Worm (Caenorhabditis elegans) whole organism, early embryonic: ENCODE data around the gene nrx-1.

Source experiments
- B0310.2 ChIP-seq: sonication (generic microtip); optimal IDR thresholded peaks from 2 replicates; lab custom pipeline; 2016; ENCODE audit warnings: mild to moderate bottlenecking, missing genetic modification characterization, missing compliant biosample characterization
- F13C5.2 ChIP-seq: sonication (generic microtip); optimal IDR thresholded peaks from 2 replicates; lab custom pipeline; 2017; ENCODE audit warnings: mild to moderate bottlenecking, missing genetic modification characterization, inconsistent platforms, missing compliant biosample characterization
- aly-1 ChIP-seq: sonication (generic microtip); optimal IDR thresholded peaks from 2 replicates; lab custom pipeline; 2016; ENCODE audit warnings: missing genetic modification characterization, missing compliant biosample characterization
- ama-1 ChIP-seq: fragments of 150-350 bp; optimal IDR thresholded peaks from 2 replicates; lab custom pipeline; 2014
- ceh-13 ChIP-seq: fragments of 200-800 bp; sonication (Bioruptor generic); optimal IDR thresholded peaks from 2 replicates; lab custom pipeline; 2018; ENCODE audit warnings: mild to moderate bottlenecking, missing genetic modification characterization, missing compliant biosample characterization
- ceh-36 ChIP-seq: sonication (generic microtip); optimal IDR thresholded peaks from 2 replicates; lab custom pipeline; 2016; ENCODE audit warnings: missing genetic modification characterization, inconsistent platforms, missing compliant biosample characterization
- ets-7 ChIP-seq: sonication (generic microtip); optimal IDR thresholded peaks from 2 replicates; lab custom pipeline; 2016; ENCODE audit warnings: missing genotype, missing genetic modification characterization, missing compliant biosample characterization
- flt-1 ChIP-seq: fragments of 200-800 bp; sonication (Bioruptor generic); IDR thresholded peaks from 2 replicates; pipeline ENCODE4 v1.3.6; 2022; ENCODE audit warnings: missing genetic modification characterization, missing compliant biosample characterization
- hmbx-1 ChIP-seq: sonication (generic microtip); optimal IDR thresholded peaks from 2 replicates; lab custom pipeline; 2016; ENCODE audit warnings: mild to moderate bottlenecking, missing genetic modification characterization, missing compliant biosample characterization
- hmg-4 ChIP-seq: fragments of 200-800 bp; sonication (Bioruptor generic); optimal IDR thresholded peaks from 2 replicates; lab custom pipeline; 2018; ENCODE audit warnings: mild to moderate bottlenecking, missing genetic modification characterization, missing compliant biosample characterization
- hnd-1 ChIP-seq: sonication (generic microtip); optimal IDR thresholded peaks from 2 replicates; lab custom pipeline; 2016; ENCODE audit warnings: missing genetic modification characterization, missing compliant biosample characterization
- pes-1 ChIP-seq: fragments of 200-800 bp; sonication (Bioruptor generic); IDR thresholded peaks from 2 replicates; pipeline ENCODE4 v1.3.6; 2022; ENCODE audit warnings: missing genetic modification reagents, missing genetic modification characterization, missing compliant biosample characterization
- scrt-1 ChIP-seq: fragments of 200-800 bp; sonication (Bioruptor generic); IDR thresholded peaks from 2 replicates; pipeline ENCODE4 v1.3.6; 2022; ENCODE audit warnings: missing genetic modification characterization, missing compliant biosample characterization
- sea-1 ChIP-seq: fragments of 200-800 bp; sonication (Bioruptor generic); conservative IDR thresholded peaks from 2 replicates; pipeline ENCODE4 v1.3.6; 2022; ENCODE audit warnings: missing genetic modification characterization, missing compliant biosample characterization
- tbx-11 ChIP-seq: fragments of 200-800 bp; sonication (Bioruptor generic); IDR thresholded peaks from 2 replicates; pipeline ENCODE4 v1.3.6; 2022; ENCODE audit warnings: missing genetic modification characterization, missing compliant biosample characterization
- tbx-37 ChIP-seq: fragments of 200-800 bp; sonication (Bioruptor generic); conservative IDR thresholded peaks from 2 replicates; pipeline ENCODE4 v1.3.6; 2022; ENCODE audit warnings: missing genetic modification reagents, missing genetic modification characterization, missing compliant biosample characterization
- tra-4 ChIP-seq: sonication (generic microtip); optimal IDR thresholded peaks from 2 replicates; lab custom pipeline; 2017; ENCODE audit warnings: missing genetic modification characterization, missing compliant biosample characterization

The nrx-1 gene

DNA sequence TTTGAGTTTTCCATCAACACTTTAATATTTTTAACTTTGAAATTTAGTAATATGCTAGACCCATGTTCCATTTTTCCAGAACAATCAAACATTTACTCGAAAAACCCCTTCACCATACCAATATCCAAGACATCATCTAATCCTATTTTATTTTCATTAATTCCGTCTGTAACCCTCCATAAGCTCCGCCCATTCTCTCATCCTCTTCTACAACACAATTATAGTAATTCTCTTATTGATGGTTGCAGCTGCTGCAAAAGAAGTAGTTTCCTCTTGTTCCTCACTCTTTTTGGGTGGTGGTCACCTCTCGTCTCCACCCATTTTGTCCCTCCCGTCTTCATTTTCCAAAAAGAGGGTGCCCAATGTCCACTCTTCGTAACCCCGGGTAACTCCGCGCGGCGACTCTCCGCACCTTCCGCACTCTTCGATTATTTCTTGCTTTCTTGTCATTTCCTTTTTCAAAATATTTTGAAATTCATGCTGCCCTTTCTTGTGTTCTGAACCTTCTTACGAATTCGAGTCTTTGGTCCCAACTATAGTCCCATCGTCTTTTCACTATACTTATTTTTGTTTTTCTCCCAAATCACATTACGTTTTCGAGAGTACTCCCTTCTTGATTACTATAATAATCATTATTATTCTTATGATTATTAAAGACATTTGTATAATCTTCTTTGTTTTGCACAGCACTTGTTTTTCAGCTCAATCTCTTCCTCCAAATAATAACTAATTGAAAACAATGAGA is 55.5 kb downstream of the nrx-1 start, which contains the start of gene F32D8.1:
F32D8.1 (plus strand) TSS at position 695 of the 745 bp plus-strand sequence.
- no peak for TF ChIP-seq hmg-4 (GFP tag; lab: Kevin White, UChicago)
- TF ChIP-seq hnd-1 (tag; lab: Kevin White, UChicago) = no peak
- no peak for TF ChIP-seq ceh-13
- TF ChIP-seq tbx-37 = no peak
- no peak for TF ChIP-seq scrt-1 (GFP tag; lab: Robert Waterston, UW)
- no peak for TF ChIP-seq F13C5.2
- TF ChIP-seq pes-1 (GFP tag; lab: Robert Waterston, UW) = no peak
- TF ChIP-seq ceh-36 = no peak
- no peak for TF ChIP-seq sea-1
- no peak for TF ChIP-seq hmbx-1
- no peak for TF ChIP-seq ets-7 (tag; lab: Kevin White, UChicago)
- no peak for TF ChIP-seq flt-1 (GFP tag; lab: Robert Waterston, UW)

DNA sequence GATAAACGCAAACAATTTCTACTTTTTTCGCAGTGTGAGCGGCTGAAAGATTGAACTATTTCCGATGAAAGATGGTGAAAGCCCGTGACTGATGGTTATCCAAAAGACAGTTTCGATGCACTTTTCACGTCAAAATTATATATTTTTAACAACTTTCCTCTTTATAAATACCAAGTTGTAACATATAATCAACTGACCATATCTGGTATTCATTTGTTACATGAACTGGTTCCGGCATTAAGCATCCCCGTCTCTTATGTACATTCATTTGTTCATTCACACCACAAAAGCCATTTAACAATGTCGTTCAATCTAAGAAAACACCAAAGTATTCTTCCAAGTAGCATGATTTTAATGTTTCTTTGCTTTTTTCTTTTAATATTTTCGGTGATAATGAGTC is 58.7 kb downstream of the nrx-1 start, which contains the start of gene F32D8.2:
F32D8.2 (plus strand) TSS at position 301 of the 400 bp plus-strand sequence.
- TF ChIP-seq pes-1 (GFP tag; lab: Robert Waterston, UW) (no peak), flt-1 (GFP tag; lab: Robert Waterston, UW) (no peak), tbx-37 (no peak), tbx-11 (no peak), hmg-4 (GFP tag; lab: Kevin White, UChicago) (no peak), ceh-13 (no peak), hnd-1 (tag; lab: Kevin White, UChicago) (no peak), F13C5.2 (no peak), B0310.2 (no peak), aly-1 (tag; lab: Kevin White, UChicago) (no peak), ama-1 (lab: Kevin White, UChicago) (no peak), hmbx-1 (no peak), ets-7 (tag; lab: Kevin White, UChicago) (no peak), ceh-36 (no peak), tra-4 (tag; lab: Kevin White, UChicago) (no peak), sea-1 (no peak), scrt-1 (GFP tag; lab: Robert Waterston, UW) (no peak)

DNA sequence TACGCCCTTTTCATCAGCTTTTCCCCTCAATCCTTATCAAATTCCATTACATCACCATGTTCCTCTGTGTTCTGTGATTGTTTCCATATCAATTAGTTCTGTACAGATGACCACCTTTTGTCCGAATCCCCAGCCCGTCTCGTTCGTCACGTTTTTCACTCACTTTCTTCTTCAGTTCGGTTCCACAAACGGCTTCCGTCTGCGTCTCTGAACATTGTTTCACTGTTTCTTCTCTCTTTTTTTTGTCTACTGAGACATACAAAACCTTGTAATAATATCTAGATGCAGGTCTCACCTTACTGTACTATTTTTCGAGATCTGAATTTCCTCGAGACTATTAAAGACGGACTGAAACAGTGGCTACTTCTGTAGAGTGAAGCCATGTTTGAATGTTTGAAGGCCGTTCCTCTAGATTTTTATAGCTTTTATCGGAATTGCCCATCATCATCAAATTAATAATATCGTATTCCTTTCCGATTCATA is 61.6 kb downstream of the nrx-1 start, which contains the start of gene F32D8.3:
F32D8.3 (plus strand) TSS at position 433 of the 483 bp plus-strand sequence.
- TF ChIP-seq F13C5.2 (no peak), tbx-11 (no peak), ceh-13 (no peak), B0310.2 (no peak), flt-1 (GFP tag; lab: Robert Waterston, UW) (no peak), ets-7 (tag; lab: Kevin White, UChicago) (no peak), sea-1 (no peak)

DNA sequence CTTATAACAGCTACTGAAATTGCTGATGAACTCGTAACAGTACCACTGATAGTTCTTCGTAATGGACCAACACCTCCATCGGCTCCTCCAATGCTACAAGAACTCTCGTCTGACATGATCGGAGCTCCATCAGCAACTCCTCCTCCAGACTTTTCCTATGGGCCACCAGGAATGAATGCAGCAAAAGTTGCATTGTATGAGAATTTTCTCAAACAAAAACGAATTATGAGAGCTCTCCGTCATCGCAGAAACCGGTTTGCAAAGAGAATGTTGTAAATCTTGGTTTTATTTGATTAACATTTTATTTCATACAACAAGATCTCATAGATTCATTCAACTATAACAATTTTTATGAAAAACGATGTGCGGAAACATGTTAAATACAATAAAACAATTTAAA is 62.8 kb downstream of the nrx-1 start:
- no peak for TF ChIP-seq hmbx-1
- no peak for TF ChIP-seq tbx-37
- no peak for TF ChIP-seq ceh-36
- TF ChIP-seq F13C5.2 = no peak
- TF ChIP-seq ama-1 (lab: Kevin White, UChicago) = no peak
- no peak for TF ChIP-seq hnd-1 (tag; lab: Kevin White, UChicago)
- TF ChIP-seq scrt-1 (GFP tag; lab: Robert Waterston, UW) = no peak

DNA sequence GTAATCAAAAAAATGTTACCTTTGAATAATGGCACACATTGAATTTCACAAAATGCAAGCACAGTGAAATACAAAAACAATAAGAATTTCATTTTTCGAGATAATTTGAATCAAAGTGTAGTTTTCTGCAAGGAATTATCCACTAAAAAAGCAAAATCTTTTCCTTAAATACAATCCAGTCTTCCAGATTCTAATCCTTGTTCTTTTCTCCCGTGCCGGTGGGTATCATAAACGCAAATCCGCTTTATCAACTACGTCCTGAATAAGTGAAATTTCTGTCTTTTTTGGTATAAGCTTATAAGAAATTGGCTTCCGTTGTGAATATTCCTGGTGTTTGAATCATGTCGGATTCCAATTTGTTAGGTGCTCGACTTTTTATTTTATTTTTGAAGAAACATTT is 63.3 kb downstream of the nrx-1 start:
- TF ChIP-seq F13C5.2 (no peak), flt-1 (GFP tag; lab: Robert Waterston, UW) (no peak), hmg-4 (GFP tag; lab: Kevin White, UChicago) (no peak), tra-4 (tag; lab: Kevin White, UChicago) (no peak), scrt-1 (GFP tag; lab: Robert Waterston, UW) (no peak)

DNA sequence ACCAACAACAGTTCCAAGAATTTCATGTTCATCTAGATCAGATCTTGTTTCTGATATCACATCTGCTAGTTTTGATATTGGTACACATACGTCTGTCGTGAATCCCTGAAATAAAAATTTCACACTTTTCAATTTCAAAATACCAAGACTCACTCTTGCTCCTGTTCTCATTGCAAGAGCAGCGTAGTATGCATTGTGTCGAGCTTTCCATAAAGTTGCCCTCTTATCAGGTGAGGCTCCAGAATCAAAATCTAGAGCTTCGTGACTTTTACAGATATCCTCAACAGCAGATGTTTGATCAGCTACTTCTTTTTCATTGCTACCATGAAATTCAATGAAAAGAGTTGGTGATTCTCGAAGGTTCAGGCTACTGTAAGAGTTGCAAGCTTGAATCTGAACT is 64.2 kb downstream of the nrx-1 start, which contains the start of gene F32D8.11:
F32D8.11 (minus strand) TSS at position 101 of the 400 bp plus-strand sequence.
- TF ChIP-seq ceh-13 = no peak
- TF ChIP-seq hmg-4 (GFP tag; lab: Kevin White, UChicago) = no peak
- no peak for TF ChIP-seq sea-1
- no peak for TF ChIP-seq tbx-11
- no peak for TF ChIP-seq F13C5.2
- TF ChIP-seq aly-1 (tag; lab: Kevin White, UChicago) = no peak
- TF ChIP-seq ama-1 (lab: Kevin White, UChicago) = no peak
- TF ChIP-seq hnd-1 (tag; lab: Kevin White, UChicago) = no peak
- TF ChIP-seq flt-1 (GFP tag; lab: Robert Waterston, UW) = no peak
- no peak for TF ChIP-seq ets-7 (tag; lab: Kevin White, UChicago)

DNA sequence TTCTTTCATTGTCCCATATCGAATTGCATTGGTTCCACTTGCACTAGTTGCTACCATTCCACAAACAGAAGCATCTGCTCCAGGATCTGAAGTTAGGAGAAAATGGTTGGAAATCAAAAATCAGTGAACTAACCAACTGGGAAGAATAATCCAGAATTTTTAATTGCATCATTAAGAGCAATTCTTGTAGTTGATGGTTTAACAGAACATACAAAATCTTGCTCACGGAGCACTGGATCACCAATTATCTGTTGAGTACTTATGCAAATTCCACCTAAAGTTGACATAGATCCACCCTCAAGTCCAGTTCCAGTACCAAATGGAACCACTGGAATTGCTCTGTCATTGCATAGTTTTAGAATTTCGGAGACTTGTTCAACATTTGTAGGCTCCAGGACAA is 65.0 kb downstream of the nrx-1 start:
- TF ChIP-seq ceh-13 (no peak), ets-7 (tag; lab: Kevin White, UChicago) (no peak), hmbx-1 (no peak), tbx-37 (no peak), sea-1 (no peak), ceh-36 (no peak), hmg-4 (GFP tag; lab: Kevin White, UChicago) (no peak), pes-1 (GFP tag; lab: Robert Waterston, UW) (no peak), flt-1 (GFP tag; lab: Robert Waterston, UW) (no peak), aly-1 (tag; lab: Kevin White, UChicago) (no peak), F13C5.2 (no peak), tra-4 (tag; lab: Kevin White, UChicago) (no peak), tbx-11 (no peak), hnd-1 (tag; lab: Kevin White, UChicago) (no peak)

DNA sequence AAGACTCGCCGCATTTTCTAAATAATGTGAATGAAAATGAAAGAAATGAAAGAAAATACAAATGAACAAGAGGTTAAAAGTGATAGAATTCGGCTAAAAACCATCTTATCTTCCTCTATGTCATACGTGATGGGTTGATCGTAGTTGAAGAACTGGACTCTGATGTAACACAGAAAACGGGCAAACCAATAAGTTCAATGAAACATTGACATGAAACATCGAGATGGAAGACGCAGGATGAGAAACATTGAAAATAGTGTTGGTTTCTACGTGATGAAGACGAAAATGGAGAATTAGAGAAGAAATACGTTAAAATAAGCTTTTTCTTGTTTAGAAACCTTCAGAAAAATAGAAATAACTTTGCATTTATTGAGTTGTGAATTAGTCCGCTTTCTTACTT is 66.2 kb downstream of the nrx-1 start, which contains the start of gene F32D8.12:
F32D8.12 (minus strand) TSS at position 48 of the 400 bp plus-strand sequence.
- TF ChIP-seq sea-1 (no peak), ets-7 (tag; lab: Kevin White, UChicago) (no peak), tbx-37 (no peak), scrt-1 (GFP tag; lab: Robert Waterston, UW) (no peak), aly-1 (tag; lab: Kevin White, UChicago) (no peak), B0310.2 (no peak), hmbx-1 (no peak), tra-4 (tag; lab: Kevin White, UChicago) (no peak), hmg-4 (GFP tag; lab: Kevin White, UChicago) (no peak)
